Worm (Caenorhabditis elegans) whole organism, young adult: ENCODE results near the gene F29B9.12.

Experiments
- B0019.2 ChIP-seq: fragments of 200-800 bp; sonication (Bioruptor generic); conservative IDR thresholded peaks from 2 replicates; pipeline ENCODE4 v1.3.6; 2022; ENCODE audit warnings: missing genetic modification reagents, missing genetic modification characterization, missing compliant biosample characterization
- B0336.3 ChIP-seq: fragments of 200-800 bp; sonication (Bioruptor generic); IDR thresholded peaks from 2 replicates; pipeline ENCODE4 v1.3.6; 2022; ENCODE audit warnings: missing genetic modification characterization, missing compliant biosample characterization
- C17E4.6 ChIP-seq: fragments of 200-800 bp; sonication (Bioruptor generic); IDR thresholded peaks from 2 replicates; pipeline ENCODE4 v1.3.6; 2022; ENCODE audit warnings: missing genetic modification reagents, missing genetic modification characterization, missing compliant biosample characterization
- F23B12.7 ChIP-seq: sonication (generic microtip); optimal IDR thresholded peaks from 2 replicates; lab custom pipeline; 2017; ENCODE audit warnings: missing genetic modification characterization, mild to moderate bottlenecking, missing compliant biosample characterization, antibody characterized with exemption, moderate library complexity; ENCODE audit not compliant: insufficient read depth
- K11D2.4 ChIP-seq: fragments of 200-800 bp; sonication (Bioruptor generic); IDR thresholded peaks from 2 replicates; pipeline ENCODE4 v1.3.6; 2022; ENCODE audit warnings: missing genetic modification reagents, missing genetic modification characterization, missing compliant biosample characterization
- K12H6.12 ChIP-seq: fragments of 200-800 bp; sonication (Bioruptor generic); optimal IDR thresholded peaks from 2 replicates; lab custom pipeline; 2018; ENCODE audit warnings: mild to moderate bottlenecking, missing genetic modification characterization, missing compliant biosample characterization
- T07F8.4 ChIP-seq: sonication (generic microtip); optimal IDR thresholded peaks from 2 replicates; lab custom pipeline; 2016; ENCODE audit warnings: mild to moderate bottlenecking, missing genetic modification characterization, moderate library complexity, missing compliant biosample characterization
- Y53G8AR.9 ChIP-seq: fragments of 200-800 bp; sonication (Bioruptor generic); conservative IDR thresholded peaks from 2 replicates; pipeline ENCODE4 v1.3.6; 2022; ENCODE audit warnings: missing genetic modification reagents, missing genetic modification characterization, missing compliant biosample characterization
- akir-1 ChIP-seq: fragments of 200-800 bp; sonication (Bioruptor generic); optimal IDR thresholded peaks from 2 replicates; lab custom pipeline; 2018; ENCODE audit warnings: mild to moderate bottlenecking, missing genetic modification characterization, moderate library complexity, missing compliant biosample characterization
- atf-7 ChIP-seq: sonication (generic microtip); optimal IDR thresholded peaks from 2 replicates; lab custom pipeline; 2017; ENCODE audit warnings: mild to moderate bottlenecking, missing genetic modification characterization, missing compliant biosample characterization
- athp-1 ChIP-seq: sonication (generic microtip); optimal IDR thresholded peaks from 2 replicates; lab custom pipeline; 2017; ENCODE audit warnings: mild to moderate bottlenecking, missing genetic modification characterization, missing compliant biosample characterization
- attf-5 ChIP-seq: fragments of 200-800 bp; sonication (Bioruptor generic); optimal IDR thresholded peaks from 2 replicates; lab custom pipeline; 2018; ENCODE audit warnings: mild to moderate bottlenecking, missing genetic modification characterization, missing compliant biosample characterization
- chd-7 ChIP-seq: sonication (generic microtip); optimal IDR thresholded peaks from 2 replicates; lab custom pipeline; 2016; ENCODE audit warnings: mild to moderate bottlenecking, missing genetic modification characterization, moderate library complexity, missing compliant biosample characterization
- dox-1 ChIP-seq: fragments of 200-800 bp; sonication (Bioruptor generic); IDR thresholded peaks from 2 replicates; pipeline ENCODE4 v1.3.6; 2022; ENCODE audit warnings: missing genetic modification reagents, missing genetic modification characterization, missing compliant biosample characterization
- egl-18 ChIP-seq: fragments of 200-800 bp; sonication (Bioruptor generic); IDR thresholded peaks from 2 replicates; pipeline ENCODE4 v1.3.6; 2022; ENCODE audit warnings: missing genetic modification reagents, missing genetic modification characterization, missing compliant biosample characterization
- egrh-3 ChIP-seq: fragments of 200-800 bp; sonication (Bioruptor generic); IDR thresholded peaks from 2 replicates; pipeline ENCODE4 v1.3.6; 2022; ENCODE audit warnings: missing genetic modification reagents, missing genetic modification characterization, missing compliant biosample characterization
- ekl-4 ChIP-seq: fragments of 200-800 bp; sonication (Bioruptor generic); IDR thresholded peaks from 2 replicates; pipeline ENCODE4 v1.3.6; 2022; ENCODE audit warnings: missing genetic modification reagents, missing genetic modification characterization, missing compliant biosample characterization
- hmg-1.2 ChIP-seq: fragments of 200-800 bp; sonication (Bioruptor generic); IDR thresholded peaks from 2 replicates; pipeline ENCODE4 v1.3.6; 2022; ENCODE audit warnings: missing genetic modification reagents, missing genetic modification characterization, missing compliant biosample characterization
- hsf-1 ChIP-seq: fragments of 200-800 bp; sonication (Bioruptor generic); IDR thresholded peaks from 2 replicates; pipeline ENCODE4 v1.3.6; 2022; ENCODE audit warnings: missing genetic modification reagents, missing genetic modification characterization, missing compliant biosample characterization
- let-526 ChIP-seq: fragments of 200-800 bp; sonication (Bioruptor generic); IDR thresholded peaks from 2 replicates; pipeline ENCODE4 v1.3.6; 2022; ENCODE audit warnings: missing genetic modification reagents, missing genetic modification characterization, missing compliant biosample characterization
- let-607 ChIP-seq, 2 experiments: fragments of 200-800 bp in 1 of 2; sonication (Bioruptor generic) in 1 of 2; sonication (generic microtip) in 1 of 2; optimal IDR thresholded peaks; 2 replicates each; lab custom pipeline; 2016 to 2018; ENCODE audit warnings: mild to moderate bottlenecking in 2 of 2, missing compliant biosample characterization in 2 of 2, missing genetic modification characterization in 2 of 2, moderate library complexity in 2 of 2, missing genotype in 1 of 2
- lin-54 ChIP-seq: fragments of 200-800 bp; sonication (Bioruptor generic); optimal IDR thresholded peaks from 2 replicates; lab custom pipeline; 2018; ENCODE audit warnings: mild to moderate bottlenecking, missing genetic modification characterization, missing compliant biosample characterization
- lsl-1 ChIP-seq: fragments of 200-800 bp; sonication (Bioruptor generic); optimal IDR thresholded peaks from 2 replicates; lab custom pipeline; 2018; ENCODE audit warnings: mild to moderate bottlenecking, missing genetic modification characterization, moderate library complexity, missing compliant biosample characterization
- madf-3 ChIP-seq: fragments of 200-800 bp; sonication (Bioruptor generic); IDR thresholded peaks from 2 replicates; pipeline ENCODE4 v1.3.6; 2022; ENCODE audit warnings: missing genetic modification reagents, missing genetic modification characterization, missing compliant biosample characterization
- madf-6 ChIP-seq: fragments of 200-800 bp; sonication (Bioruptor generic); IDR thresholded peaks from 2 replicates; pipeline ENCODE4 v1.3.6; 2022; ENCODE audit warnings: missing genetic modification reagents, missing genetic modification characterization, missing compliant biosample characterization
- madf-8 ChIP-seq: fragments of 200-800 bp; sonication (Bioruptor generic); conservative IDR thresholded peaks from 2 replicates; pipeline ENCODE4 v1.3.6; 2022; ENCODE audit warnings: missing genetic modification reagents, missing genetic modification characterization, missing compliant biosample characterization
- mes-4 ChIP-seq: sonication (generic microtip); optimal IDR thresholded peaks from 2 replicates; lab custom pipeline; 2016; ENCODE audit warnings: missing genotype, missing genetic modification characterization, missing compliant biosample characterization
- pha-4 ChIP-seq: fragments of 150-350 bp; sonication (generic microtip); optimal IDR thresholded peaks from 2 replicates; lab custom pipeline; 2014; ENCODE audit warnings: missing biosample characterization, missing genetic modification reagents, missing genetic modification characterization
- rec-8 ChIP-seq, 2 experiments: sonication (generic microtip); optimal IDR thresholded peaks; 2 replicates each; lab custom pipeline; 2016; ENCODE audit warnings: mild to moderate bottlenecking in 2 of 2, missing genetic modification characterization in 2 of 2, missing genetic modification reagents in 2 of 2, missing genotype in 2 of 2, missing biosample characterization in 1 of 2, missing compliant biosample characterization in 1 of 2, moderate library complexity in 1 of 2
- repo-1 ChIP-seq: sonication (generic microtip); optimal IDR thresholded peaks from 2 replicates; lab custom pipeline; 2017; ENCODE audit warnings: mild to moderate bottlenecking, missing genetic modification characterization, missing compliant biosample characterization
- sdz-38 ChIP-seq: sonication (generic microtip); optimal IDR thresholded peaks from 2 replicates; lab custom pipeline; 2016; ENCODE audit warnings: missing genotype, missing genetic modification characterization, missing compliant biosample characterization
- snpc-1.1 ChIP-seq: sonication (generic microtip); optimal IDR thresholded peaks from 2 replicates; lab custom pipeline; 2017; ENCODE audit warnings: missing genetic modification characterization, mild to moderate bottlenecking, missing compliant biosample characterization, antibody characterized with exemption, moderate library complexity, missing genotype, missing genetic modification reagents; ENCODE audit not compliant: insufficient read depth
- snpc-4 ChIP-seq, 5 experiments: fragments of 150-350 bp in 1 of 5; sonication (generic microtip) in 4 of 5; optimal IDR thresholded peaks; 2 replicates each; lab custom pipeline; 2014 to 2018; ENCODE audit warnings: missing genetic modification characterization in 5 of 5, missing biosample characterization in 3 of 5, antibody characterized with exemption in 2 of 5, mild to moderate bottlenecking in 2 of 5, missing compliant biosample characterization in 2 of 5, missing genotype in 2 of 5, moderate library complexity in 2 of 5, missing genetic modification reagents in 1 of 5
- tbx-9 ChIP-seq: sonication (generic microtip); optimal IDR thresholded peaks from 2 replicates; lab custom pipeline; 2016; ENCODE audit warnings: borderline replicate concordance, missing genetic modification characterization, inconsistent platforms, missing compliant biosample characterization
- unc-130 ChIP-seq: sonication (generic microtip); optimal IDR thresholded peaks from 2 replicates; lab custom pipeline; 2016; ENCODE audit warnings: missing genetic modification reagents, missing genetic modification characterization, missing compliant biosample characterization
- unc-62 ChIP-seq: fragments of 150-350 bp; optimal IDR thresholded peaks from 2 replicates; lab custom pipeline; 2014; ENCODE audit warnings: missing biosample characterization, missing genetic modification reagents, missing genetic modification characterization
- zfh-2 ChIP-seq: fragments of 200-800 bp; sonication (Bioruptor generic); conservative IDR thresholded peaks from 2 replicates; pipeline ENCODE4 v1.3.6; 2022; ENCODE audit warnings: missing genetic modification reagents, missing genetic modification characterization, missing compliant biosample characterization
- ztf-25 ChIP-seq: fragments of 200-800 bp; sonication (Bioruptor generic); IDR thresholded peaks from 2 replicates; pipeline ENCODE4 v1.3.6; 2022; ENCODE audit warnings: missing genetic modification reagents, missing genetic modification characterization, missing compliant biosample characterization
- ztf-28 ChIP-seq: fragments of 200-800 bp; sonication (Bioruptor generic); IDR thresholded peaks from 2 replicates; pipeline ENCODE4 v1.3.6; 2022; ENCODE audit warnings: missing genetic modification reagents, missing genetic modification characterization, missing compliant biosample characterization
- ztf-6 ChIP-seq: fragments of 200-800 bp; sonication (Bioruptor generic); IDR thresholded peaks from 2 replicates; pipeline ENCODE4 v1.3.6; 2022; ENCODE audit warnings: missing genetic modification reagents, missing genetic modification characterization, missing compliant biosample characterization

Gene F29B9.12

DNA sequence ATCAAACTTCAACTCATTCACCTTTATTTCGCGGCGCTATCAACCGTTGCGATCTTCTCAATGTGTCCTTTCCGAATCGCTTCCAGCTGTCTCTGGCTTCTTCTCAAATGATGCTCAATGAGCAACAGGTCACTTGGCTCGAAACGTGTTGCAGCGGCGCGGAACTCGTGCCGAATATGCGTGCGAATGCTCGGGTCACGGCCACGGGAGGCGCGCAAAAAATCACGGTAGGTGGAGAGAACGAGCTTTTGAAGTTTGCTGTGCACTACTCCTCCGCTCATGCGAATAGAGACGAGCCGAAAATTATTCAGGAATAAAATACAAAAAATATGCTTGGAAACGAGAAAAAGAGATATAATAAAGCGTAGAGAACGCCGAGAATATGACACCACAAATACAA lies 41.1 kb downstream of the F29B9.12 start, which contains the start of gene cif-1 (continued):
- no peak for TF ChIP-seq tbx-9 (tag; lab: Kevin White, UChicago)
- TF ChIP-seq repo-1 (tag; lab: Kevin White, UChicago): no peak
- no peak for TF ChIP-seq T07F8.4 (tag; lab: Kevin White, UChicago)
- TF ChIP-seq sdz-38: no peak
- TF ChIP-seq C17E4.6 (GFP tag; lab: Robert Waterston, UW): no peak
- no peak for TF ChIP-seq hmg-1.2 (GFP tag; lab: Robert Waterston, UW)
- TF ChIP-seq B0019.2 (GFP tag; lab: Robert Waterston, UW): no peak
- no peak for TF ChIP-seq K12H6.12 (tag; lab: Kevin White, UChicago)
- peak; percentile 18 for TF ChIP-seq mes-4 (tag; lab: Kevin White, UChicago)
- no peak for TF ChIP-seq Y53G8AR.9 (GFP tag; lab: Robert Waterston, UW)
- no peak for TF ChIP-seq madf-3 (GFP tag; lab: Robert Waterston, UW)
- peak; percentile 55 for TF ChIP-seq chd-7 (tag; lab: Kevin White, UChicago)
- no peak for TF ChIP-seq atf-7 (tag; lab: Kevin White, UChicago)
- TF ChIP-seq ztf-25: no peak
- no peak for TF ChIP-seq let-607 (tag; optimal IDR thresholded peaks at IDR 0.05; lab: Kevin White, UChicago)
- peak; percentile 77 for TF ChIP-seq zfh-2 (GFP tag; lab: Robert Waterston, UW)
- TF ChIP-seq, all 124 proteins: peak for 11

DNA sequence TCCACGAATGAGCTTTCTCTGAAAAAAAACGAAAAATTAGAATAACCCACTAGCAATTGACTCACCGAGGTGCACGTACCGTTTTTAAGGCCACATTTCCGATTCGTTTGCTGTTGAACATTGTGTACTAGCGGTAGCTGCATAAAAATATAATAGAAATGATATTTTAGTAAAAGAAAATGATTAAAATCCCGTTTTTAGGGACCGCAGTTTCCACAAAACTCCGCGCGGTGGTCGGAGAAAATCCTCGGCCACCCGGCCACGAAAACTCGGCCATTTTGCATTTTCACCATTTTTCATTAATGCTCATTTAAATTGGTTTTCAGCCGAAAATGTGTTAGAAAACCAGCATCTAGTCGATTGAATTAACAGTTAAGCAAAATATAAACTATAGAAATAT lies 43.0 kb downstream of the F29B9.12 start, which contains the start of gene yars-2:
Gene yars-2, minus strand, starts transcription at position 249 of the 400 bp plus-strand sequence.
- TF ChIP-seq F23B12.7 (tag; lab: Kevin White, UChicago): peak; percentile 15
- no peak for TF ChIP-seq akir-1 (GFP tag; lab: Kevin White, UChicago)
- TF ChIP-seq rec-8 (tag; optimal IDR thresholded peaks at IDR 0.05; lab: Kevin White, UChicago): peak in 1 of 2 experiments; percentile 33
- TF ChIP-seq snpc-1.1: no peak
- TF ChIP-seq attf-5: peak; percentile 25
- TF ChIP-seq unc-62 (GFP tag; lab: Kevin White, UChicago): no peak
- TF ChIP-seq let-607 (tag; optimal IDR thresholded peaks at IDR 0.05; lab: Kevin White, UChicago): peak in 1 of 2 experiments; percentile 13
- no peak for TF ChIP-seq ekl-4 (GFP tag; lab: Robert Waterston, UW)
- no peak for TF ChIP-seq madf-8 (GFP tag; lab: Robert Waterston, UW)
- peak; percentile 26 for TF ChIP-seq snpc-4 (GFP tag; optimal IDR thresholded peaks at IDR 0.05; lab: Kevin White, UChicago)
- TF ChIP-seq snpc-4 (tag; optimal IDR thresholded peaks at IDR 0.05; lab: Kevin White, UChicago): peak in 2 of 4 experiments; percentile 13 to 32
- TF ChIP-seq lin-54: peak; percentile 23
- TF ChIP-seq C17E4.6 (GFP tag; lab: Robert Waterston, UW): peak; percentile 43; the same call in 1 of the 2 replicates
- TF ChIP-seq let-526 (GFP tag; lab: Robert Waterston, UW): no peak
- TF ChIP-seq lsl-1 (GFP tag; lab: Kevin White, UChicago): peak; percentile 27
- TF ChIP-seq pha-4: no peak
- peak; percentile 32 for TF ChIP-seq madf-6 (GFP tag; lab: Robert Waterston, UW)
- no peak for TF ChIP-seq egrh-3 (GFP tag; lab: Robert Waterston, UW)
- TF ChIP-seq ztf-6: 0 out of 2 replicates have a peak, but pooled peaks have one; percentile 41
- TF ChIP-seq ztf-28 (GFP tag; lab: Robert Waterston, UW): no peak
- TF ChIP-seq K11D2.4 (GFP tag; lab: Robert Waterston, UW): 0 out of 2 replicates have a peak, but pooled peaks have one; percentile 41
- TF ChIP-seq hsf-1 (GFP tag; lab: Robert Waterston, UW): 0 out of 2 replicates have a peak, but pooled peaks have one; percentile 34
- no peak for TF ChIP-seq egl-18 (GFP tag; lab: Robert Waterston, UW)
- peak; percentile 35; the same call in 1 of the 2 replicates for TF ChIP-seq hmg-1.2 (GFP tag; lab: Robert Waterston, UW)
- TF ChIP-seq dox-1 (GFP tag; lab: Robert Waterston, UW): peak; percentile 73
- 0 out of 2 replicates have a peak, but pooled peaks have one; percentile 9 for TF ChIP-seq B0336.3 (GFP tag; lab: Robert Waterston, UW)
- TF ChIP-seq athp-1 (tag; lab: Kevin White, UChicago): peak; percentile 54
- no peak for TF ChIP-seq unc-130 (GFP tag; lab: Kevin White, UChicago)
- no peak for TF ChIP-seq Y53G8AR.9 (GFP tag; lab: Robert Waterston, UW)
- TF ChIP-seq ztf-25: 0 out of 2 replicates have a peak, but pooled peaks have one; percentile 15
